Worm (Caenorhabditis elegans): ENCODE results near the gene odd-1.

odd-1 gene

DNA sequence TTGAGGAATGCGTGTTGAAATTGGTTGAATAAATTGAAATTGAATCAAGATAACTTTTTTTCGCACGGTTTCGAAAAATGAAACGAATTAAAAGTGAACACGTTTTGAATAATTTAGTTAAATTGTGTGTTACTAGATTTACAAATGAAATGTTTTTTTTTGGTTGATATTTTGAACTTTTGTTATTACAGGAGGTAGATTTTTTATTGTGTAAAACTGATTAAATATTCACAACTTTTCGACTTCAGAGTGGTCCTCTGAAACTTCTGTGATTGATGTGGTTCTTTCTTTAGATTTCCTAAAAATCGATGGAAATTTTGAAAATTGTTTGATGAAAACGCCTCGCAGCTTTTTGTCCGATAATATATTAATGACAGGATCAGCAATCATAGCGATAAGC is 31.7 kb upstream of the odd-1 start, which contains the start of gene ZK418.13:
ZK418.13 (minus strand) TSS at position 101 of the 400 bp plus-strand sequence.
- TF ChIP-seq T22C8.4 (GFP tag; IDR thresholded peaks at IDR 0.05) = no peak
- TF ChIP-seq ref-1 (GFP tag; conservative IDR thresholded peaks at IDR 0.05) = no peak
- TF ChIP-seq flt-1 (GFP tag; IDR thresholded peaks at IDR 0.05) = no peak
- no peak for TF ChIP-seq med-1 (GFP tag; optimal IDR thresholded peaks at IDR 0.05; ENCODE audit: insufficient read depth)
- no peak for TF ChIP-seq klf-2 (GFP tag; conservative IDR thresholded peaks at IDR 0.05)
- no peak for TF ChIP-seq tab-1 (GFP tag; IDR thresholded peaks at IDR 0.05)
- TF ChIP-seq ztf-23 (GFP tag; IDR thresholded peaks at IDR 0.05) = no peak
- TF ChIP-seq ztf-29 (GFP tag; IDR thresholded peaks at IDR 0.05) = no peak
- no peak for TF ChIP-seq cog-1 (tag; optimal IDR thresholded peaks at IDR 0.05)

DNA sequence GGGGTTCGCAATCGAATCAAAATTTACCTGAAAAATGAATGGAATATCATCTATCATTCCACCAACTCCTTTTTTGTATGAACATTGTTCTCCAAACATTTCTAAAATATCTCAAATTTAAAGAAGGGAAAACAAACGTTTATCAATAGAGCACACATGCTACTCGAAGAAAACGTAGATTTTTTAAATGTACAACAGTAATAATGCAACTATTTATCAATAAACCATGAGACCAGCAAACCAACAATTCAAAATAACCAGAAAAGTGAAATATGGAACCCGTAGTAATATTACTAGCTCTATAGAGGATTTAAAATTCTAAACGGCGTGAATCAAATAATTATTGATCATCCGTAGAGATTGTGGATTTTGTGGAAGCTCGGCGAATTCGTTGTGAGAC is 29.4 kb upstream of the odd-1 start, which contains the start of gene ZK418.6:
ZK418.6 (minus strand) TSS at position 101 of the 400 bp plus-strand sequence.
- TF ChIP-seq flt-1 (GFP tag; IDR thresholded peaks at IDR 0.05) (no peak), tab-1 (GFP tag; IDR thresholded peaks at IDR 0.05) (no peak), ref-1 (GFP tag; conservative IDR thresholded peaks at IDR 0.05) (no peak), klf-2 (GFP tag; conservative IDR thresholded peaks at IDR 0.05) (no peak), med-1 (GFP tag; optimal IDR thresholded peaks at IDR 0.05; ENCODE audit: insufficient read depth) (no peak), cog-1 (tag; optimal IDR thresholded peaks at IDR 0.05) (no peak), ztf-29 (GFP tag; IDR thresholded peaks at IDR 0.05) (no peak), ztf-23 (GFP tag; IDR thresholded peaks at IDR 0.05) (no peak), T22C8.4 (GFP tag; IDR thresholded peaks at IDR 0.05) (no peak)

DNA sequence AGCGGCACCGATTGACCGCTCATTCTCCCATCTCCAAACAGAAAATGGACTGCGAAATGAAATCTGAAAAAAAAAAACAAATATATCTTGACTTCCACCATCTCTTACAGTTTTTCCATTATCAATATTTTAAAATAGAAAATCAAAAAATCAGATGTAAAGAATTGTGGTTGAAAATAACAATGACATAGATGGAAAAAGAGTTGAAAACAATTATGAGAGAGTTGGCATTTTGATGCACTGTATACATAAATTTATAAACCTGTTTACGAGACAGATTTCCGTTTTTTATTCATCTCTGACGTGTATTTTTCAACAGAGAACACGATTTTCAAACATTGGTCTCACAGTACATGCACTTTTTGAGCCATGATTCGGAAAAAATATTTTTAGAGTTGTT is 27.4 kb upstream of the odd-1 start, which contains the start of gene ZK418.7:
ZK418.7 (minus strand) TSS at position 101 of the 400 bp plus-strand sequence.
- TF ChIP-seq ztf-23 (GFP tag; IDR thresholded peaks at IDR 0.05) (no peak), flt-1 (GFP tag; IDR thresholded peaks at IDR 0.05) (no peak), klf-2 (GFP tag; conservative IDR thresholded peaks at IDR 0.05) (no peak), tab-1 (GFP tag; IDR thresholded peaks at IDR 0.05) (no peak), ref-1 (GFP tag; conservative IDR thresholded peaks at IDR 0.05) (no peak), ztf-29 (GFP tag; IDR thresholded peaks at IDR 0.05) (no peak), cog-1 (tag; optimal IDR thresholded peaks at IDR 0.05) (no peak), med-1 (GFP tag; optimal IDR thresholded peaks at IDR 0.05; ENCODE audit: insufficient read depth) (no peak), T22C8.4 (GFP tag; IDR thresholded peaks at IDR 0.05) (no peak)

DNA sequence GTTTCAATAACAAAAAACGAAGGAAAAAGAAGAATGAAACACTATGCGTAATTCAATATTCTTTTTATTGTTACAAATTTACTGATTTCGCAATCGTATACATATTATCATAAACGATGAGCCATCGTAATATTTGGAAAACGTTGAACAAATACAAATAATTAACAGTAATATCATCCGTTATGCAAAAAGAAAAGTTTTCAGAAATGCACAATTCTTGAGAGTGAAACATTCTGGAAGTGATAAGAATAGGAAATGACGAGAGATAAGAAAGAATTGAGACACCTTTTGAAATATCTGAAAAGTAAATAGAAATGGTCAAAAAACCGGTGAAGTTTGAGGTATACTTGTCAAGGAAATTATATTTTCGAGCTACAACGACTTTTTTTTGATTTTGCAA is 26.6 kb upstream of the odd-1 start:
- no peak for TF ChIP-seq T22C8.4 (GFP tag; IDR thresholded peaks at IDR 0.05)

DNA sequence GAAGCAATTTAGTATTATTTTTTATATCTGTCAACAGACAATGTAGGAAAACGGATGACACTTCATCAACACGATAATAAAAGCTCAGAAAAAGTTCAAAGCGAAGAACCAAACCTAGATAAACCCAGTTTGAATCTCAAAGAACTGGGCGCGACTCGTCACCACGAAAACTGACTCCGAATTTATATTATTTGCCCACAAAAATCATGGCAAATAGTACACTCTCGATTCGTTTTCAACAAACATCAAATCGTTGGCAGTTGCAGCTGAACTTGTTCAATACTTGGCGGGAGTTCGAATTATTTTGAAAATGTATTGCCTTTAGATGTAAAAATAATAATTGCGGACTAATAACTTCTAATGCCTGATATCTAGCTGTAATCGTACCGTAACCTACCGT is 25.0 kb upstream of the odd-1 start:
- TF ChIP-seq cog-1 (tag; optimal IDR thresholded peaks at IDR 0.05) = no peak
- TF ChIP-seq T22C8.4 (GFP tag; IDR thresholded peaks at IDR 0.05) = no peak
- no peak for TF ChIP-seq ref-1 (GFP tag; conservative IDR thresholded peaks at IDR 0.05)
- no peak for TF ChIP-seq flt-1 (GFP tag; IDR thresholded peaks at IDR 0.05)
- TF ChIP-seq ztf-29 (GFP tag; IDR thresholded peaks at IDR 0.05) = no peak
- no peak for TF ChIP-seq med-1 (GFP tag; optimal IDR thresholded peaks at IDR 0.05; ENCODE audit: insufficient read depth)
- TF ChIP-seq ztf-23 (GFP tag; IDR thresholded peaks at IDR 0.05) = no peak
- no peak for TF ChIP-seq klf-2 (GFP tag; conservative IDR thresholded peaks at IDR 0.05)
- TF ChIP-seq tab-1 (GFP tag; IDR thresholded peaks at IDR 0.05) = no peak

DNA sequence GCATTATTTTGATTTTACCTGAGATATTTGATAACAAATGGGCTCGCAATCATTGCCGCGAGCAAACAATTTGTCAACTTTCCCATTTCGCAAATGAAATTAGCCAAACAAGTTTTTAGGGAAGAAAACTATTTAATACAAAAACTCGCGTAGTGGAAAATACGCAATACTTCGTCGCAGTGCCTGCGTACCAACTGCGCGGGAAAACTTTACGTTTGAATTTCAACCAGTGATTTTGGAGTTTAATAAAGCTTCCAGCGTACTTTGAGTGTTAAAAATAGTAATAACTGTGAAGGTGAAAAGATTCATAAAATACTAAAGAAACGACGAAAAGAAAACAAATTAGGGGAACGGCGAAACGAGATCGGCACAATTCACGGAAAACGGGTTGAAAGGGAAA is 23.2 kb upstream of the odd-1 start, which contains the start of gene tofu-7:
tofu-7 (minus strand) TSS at position 111 of the 400 bp plus-strand sequence.
- no peak for TF ChIP-seq ztf-23 (GFP tag; IDR thresholded peaks at IDR 0.05)

DNA sequence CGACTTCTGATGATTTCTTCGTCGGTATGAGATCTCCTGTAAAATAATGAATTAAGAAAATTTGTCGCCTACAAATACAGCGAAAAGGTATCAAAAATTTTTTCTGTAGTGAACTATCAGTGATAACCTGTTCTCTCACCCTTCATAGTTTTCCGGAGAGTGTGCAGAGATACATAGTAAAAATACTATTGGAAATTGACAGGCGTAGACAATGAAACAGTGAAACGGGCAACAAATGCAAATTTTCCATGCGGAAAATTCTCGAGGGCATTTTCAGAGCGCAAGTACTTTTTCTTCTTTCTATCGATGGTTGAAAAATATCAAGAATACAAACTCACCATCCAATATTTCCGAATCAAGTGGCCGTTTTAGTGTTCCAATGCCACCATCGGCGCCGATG is 20.9 kb upstream of the odd-1 start:
- TF ChIP-seq ztf-23 (GFP tag; IDR thresholded peaks at IDR 0.05) = no peak
- TF ChIP-seq med-1 (GFP tag; optimal IDR thresholded peaks at IDR 0.05; ENCODE audit: insufficient read depth) = no peak
- TF ChIP-seq ztf-29 (GFP tag; IDR thresholded peaks at IDR 0.05) = no peak
- no peak for TF ChIP-seq klf-2 (GFP tag; conservative IDR thresholded peaks at IDR 0.05)
- TF ChIP-seq tab-1 (GFP tag; IDR thresholded peaks at IDR 0.05) = no peak
- no peak for TF ChIP-seq flt-1 (GFP tag; IDR thresholded peaks at IDR 0.05)
- no peak for TF ChIP-seq T22C8.4 (GFP tag; IDR thresholded peaks at IDR 0.05)
- no peak for TF ChIP-seq cog-1 (tag; optimal IDR thresholded peaks at IDR 0.05)
- no peak for TF ChIP-seq ref-1 (GFP tag; conservative IDR thresholded peaks at IDR 0.05)

DNA sequence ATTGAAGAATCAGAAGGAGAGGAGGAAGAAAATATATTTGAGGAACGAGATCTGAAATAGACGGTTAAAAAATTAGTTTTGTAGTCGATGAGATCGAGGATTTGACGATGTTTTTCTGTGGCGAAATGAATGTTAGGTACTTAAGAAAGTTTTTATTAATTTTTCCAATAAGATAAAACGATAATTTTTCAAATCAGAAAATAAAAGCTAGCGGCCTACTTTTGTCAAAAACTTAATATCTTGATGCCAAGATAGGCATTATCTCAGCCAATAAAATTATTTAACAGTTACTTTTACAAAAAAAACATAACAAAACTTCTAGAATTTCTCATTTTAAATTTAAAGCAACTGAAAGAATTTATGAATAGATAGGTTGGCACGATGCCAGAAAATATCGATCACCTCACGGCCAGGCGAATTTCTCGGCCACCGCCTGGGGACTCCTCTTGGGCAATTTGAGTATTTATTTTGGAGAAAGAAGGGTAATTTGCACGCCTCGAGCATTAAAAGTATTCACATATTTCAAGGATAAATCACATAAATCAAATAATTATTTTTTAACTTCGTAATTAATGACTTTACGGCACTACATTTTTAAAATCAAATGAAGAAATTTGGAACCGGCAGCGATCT is 20.3 kb upstream of the odd-1 start, which contains the start of gene fubl-2:
fubl-2 (minus strand) TSS at position 51 of the 633 bp plus-strand sequence.
- no peak for TF ChIP-seq ztf-29 (GFP tag; IDR thresholded peaks at IDR 0.05)
- no peak; the same call in 1 of the 2 replicates for TF ChIP-seq T22C8.4 (GFP tag; IDR thresholded peaks at IDR 0.05)
- TF ChIP-seq tab-1 (GFP tag; IDR thresholded peaks at IDR 0.05) = no peak
- TF ChIP-seq flt-1 (GFP tag; IDR thresholded peaks at IDR 0.05) = no peak
- 0 out of 2 replicates have a peak, but pooled peaks have one; percentile 27 for TF ChIP-seq ztf-23 (GFP tag; IDR thresholded peaks at IDR 0.05)

DNA sequence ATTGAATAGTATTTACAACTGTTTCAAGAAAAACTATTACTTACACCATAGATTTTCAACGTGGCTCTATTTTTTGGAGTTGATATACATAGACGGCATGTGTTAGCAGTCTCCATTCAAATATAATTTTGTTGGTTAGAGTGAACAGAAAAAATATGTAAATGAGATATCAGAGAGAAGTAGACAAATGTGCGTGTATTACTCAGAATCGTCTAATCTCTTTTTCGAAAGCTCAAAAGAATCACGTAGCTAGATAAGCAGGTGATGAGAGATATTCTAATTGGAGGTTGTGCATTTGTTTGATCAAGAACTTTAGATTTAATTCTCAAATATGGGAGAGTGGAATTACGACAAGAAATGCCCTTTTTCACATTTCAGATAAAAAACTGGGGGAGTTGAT is 17.6 kb upstream of the odd-1 start, which contains the start of gene ZK418.10:
ZK418.10 (minus strand) TSS at position 148 of the 400 bp plus-strand sequence.
- TF ChIP-seq ztf-23 (GFP tag; IDR thresholded peaks at IDR 0.05) (no peak), klf-2 (GFP tag; conservative IDR thresholded peaks at IDR 0.05) (no peak), flt-1 (GFP tag; IDR thresholded peaks at IDR 0.05) (no peak), T22C8.4 (GFP tag; IDR thresholded peaks at IDR 0.05) (no peak), ztf-29 (GFP tag; IDR thresholded peaks at IDR 0.05) (no peak), tab-1 (GFP tag; IDR thresholded peaks at IDR 0.05) (no peak), cog-1 (tag; optimal IDR thresholded peaks at IDR 0.05) (no peak), ref-1 (GFP tag; conservative IDR thresholded peaks at IDR 0.05) (no peak), med-1 (GFP tag; optimal IDR thresholded peaks at IDR 0.05; ENCODE audit: insufficient read depth) (no peak)

DNA sequence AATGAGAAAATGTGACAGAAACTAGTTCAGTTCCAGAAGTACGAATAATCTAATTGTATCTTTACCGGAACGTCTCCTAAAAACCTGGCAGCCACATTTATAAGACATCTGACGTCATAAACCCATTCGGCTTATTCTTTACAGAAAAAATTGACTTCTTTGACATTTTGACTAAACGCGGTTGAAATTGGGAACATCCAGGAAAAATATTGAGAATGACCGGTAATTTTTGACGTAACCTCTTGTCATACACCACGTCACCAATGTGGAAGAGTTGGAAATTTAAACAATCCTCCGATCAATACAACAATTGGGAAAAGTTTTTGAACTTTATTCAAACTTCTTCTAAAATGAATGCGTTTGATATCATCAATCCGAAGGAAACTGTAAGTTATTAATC is 17.1 kb upstream of the odd-1 start, which contains the start of gene ZK418.2:
ZK418.2 (plus strand) TSS at position 301 of the 400 bp plus-strand sequence.
- TF ChIP-seq cog-1 (tag; optimal IDR thresholded peaks at IDR 0.05) = no peak
- no peak for TF ChIP-seq tab-1 (GFP tag; IDR thresholded peaks at IDR 0.05)
- no peak for TF ChIP-seq klf-2 (GFP tag; conservative IDR thresholded peaks at IDR 0.05)
- no peak for TF ChIP-seq med-1 (GFP tag; optimal IDR thresholded peaks at IDR 0.05; ENCODE audit: insufficient read depth)
- TF ChIP-seq flt-1 (GFP tag; IDR thresholded peaks at IDR 0.05) = no peak
- TF ChIP-seq ref-1 (GFP tag; conservative IDR thresholded peaks at IDR 0.05) = no peak
- no peak for TF ChIP-seq ztf-23 (GFP tag; IDR thresholded peaks at IDR 0.05)
- TF ChIP-seq ztf-29 (GFP tag; IDR thresholded peaks at IDR 0.05) = no peak
- no peak for TF ChIP-seq T22C8.4 (GFP tag; IDR thresholded peaks at IDR 0.05)
